Worm (Caenorhabditis elegans) whole organism, L1 larva: ENCODE results near the gene hum-2.

Experiments
- F16B12.6 ChIP-seq: fragments of 150-350 bp; optimal IDR thresholded peaks from 2 replicates; lab custom pipeline; 2014; ENCODE audit warnings: missing biosample characterization, missing genetic modification characterization
- aha-1 ChIP-seq: fragments of 150-350 bp; optimal IDR thresholded peaks from 2 replicates; lab custom pipeline; 2014; ENCODE audit warnings: missing biosample characterization, missing genetic modification characterization
- blmp-1 ChIP-seq: fragments of 150-350 bp; optimal IDR thresholded peaks from 2 replicates; lab custom pipeline; 2014; ENCODE audit warnings: missing biosample characterization, missing genetic modification characterization
- ceh-63 ChIP-seq: fragments of 200-800 bp; sonication (Bioruptor generic); optimal IDR thresholded peaks from 2 replicates; lab custom pipeline; 2018; ENCODE audit warnings: mild to moderate bottlenecking, missing genetic modification characterization, missing compliant biosample characterization
- ceh-82 ChIP-seq, 3 experiments: fragments of 150-350 bp in 1 of 3; sonication (generic microtip) in 2 of 3; optimal IDR thresholded peaks; 2 replicates each; lab custom pipeline; 2014 to 2017; ENCODE audit warnings: missing biosample characterization in 3 of 3, missing genetic modification characterization in 3 of 3
- ceh-90 ChIP-seq: sonication (generic microtip); optimal IDR thresholded peaks from 2 replicates; lab custom pipeline; 2016; ENCODE audit warnings: missing genetic modification characterization, missing compliant biosample characterization
- dpl-1 ChIP-seq, 3 experiments: fragments of 150-350 bp in 2 of 3; sonication (generic microtip) in 1 of 3; optimal IDR thresholded peaks; 2 replicates each; lab custom pipeline; 2014 to 2017; ENCODE audit warnings: missing biosample characterization in 3 of 3, missing genetic modification characterization in 3 of 3, missing genetic modification reagents in 3 of 3
- efl-1 ChIP-seq, 4 experiments: fragments of 150-350 bp; optimal IDR thresholded peaks in 3 of 4; peaks in 1 of 4; 1 replicate in 1 of 4; 2 replicates in 3 of 4; lab custom pipeline; 2014; ENCODE audit warnings: missing biosample characterization in 2 of 4, missing genetic modification characterization in 2 of 4, missing genetic modification reagents in 2 of 4
- elt-3 ChIP-seq, 6 experiments: fragments of 150-350 bp in 1 of 6; sonication (generic microtip); optimal IDR thresholded peaks; 2 replicates each; lab custom pipeline; 2017 to 2018; ENCODE audit warnings: missing biosample characterization in 6 of 6, missing genetic modification characterization in 6 of 6, inconsistent platforms in 1 of 6
- fkh-10 ChIP-seq: sonication (generic microtip); optimal IDR thresholded peaks from 2 replicates; lab custom pipeline; 2017; ENCODE audit warnings: missing biosample characterization, missing genetic modification reagents, missing genetic modification characterization
- fkh-4 ChIP-seq: sonication (generic microtip); optimal IDR thresholded peaks from 2 replicates; lab custom pipeline; 2016; ENCODE audit warnings: missing compliant biosample characterization, missing genetic modification characterization, borderline replicate concordance
- fkh-8 ChIP-seq: sonication (generic microtip); optimal IDR thresholded peaks from 2 replicates; lab custom pipeline; 2016; ENCODE audit warnings: mild to moderate bottlenecking, missing genetic modification characterization, missing compliant biosample characterization
- hlh-17 ChIP-seq: fragments of 200-800 bp; sonication (Bioruptor generic); optimal IDR thresholded peaks from 2 replicates; lab custom pipeline; 2018; ENCODE audit warnings: missing genetic modification characterization, mild to moderate bottlenecking, missing compliant biosample characterization, moderate library complexity, borderline replicate concordance
- irx-1 ChIP-seq: sonication (generic microtip); optimal IDR thresholded peaks from 2 replicates; lab custom pipeline; 2016; ENCODE audit warnings: missing genetic modification characterization, missing compliant biosample characterization
- lin-13 ChIP-seq: fragments of 150-350 bp; optimal IDR thresholded peaks from 2 replicates; lab custom pipeline; 2014; ENCODE audit warnings: missing biosample characterization, missing genetic modification reagents, missing genetic modification characterization
- lin-14 ChIP-seq: fragments of 200-800 bp; sonication (Bioruptor generic); optimal IDR thresholded peaks from 2 replicates; lab custom pipeline; 2018; ENCODE audit warnings: mild to moderate bottlenecking, missing genetic modification characterization, moderate library complexity, missing compliant biosample characterization
- lin-15B ChIP-seq: fragments of 150-350 bp; sonication (generic microtip); optimal IDR thresholded peaks from 3 replicates; lab custom pipeline; 2014; ENCODE audit warnings: missing biosample characterization, missing genetic modification characterization
- lin-35 ChIP-seq, 2 experiments: fragments of 150-350 bp; optimal IDR thresholded peaks; 2 replicates each; lab custom pipeline; 2014; ENCODE audit warnings: missing biosample characterization in 2 of 2, missing genetic modification characterization in 2 of 2, missing genetic modification reagents in 2 of 2
- lir-3 ChIP-seq: sonication (generic microtip); optimal IDR thresholded peaks from 2 replicates; lab custom pipeline; 2016; ENCODE audit warnings: mild to moderate bottlenecking, missing genetic modification characterization, moderate library complexity, missing compliant biosample characterization; ENCODE audit not compliant: poor library complexity
- lsy-2 ChIP-seq, 2 experiments: fragments of 150-350 bp; optimal IDR thresholded peaks; 2 replicates each; lab custom pipeline; 2014; ENCODE audit warnings: missing biosample characterization in 2 of 2, missing genetic modification characterization in 2 of 2
- mdl-1 ChIP-seq, 2 experiments: fragments of 150-350 bp; optimal IDR thresholded peaks; 2 replicates each; lab custom pipeline; 2014 to 2017; ENCODE audit warnings: missing biosample characterization in 2 of 2, missing genetic modification characterization in 2 of 2, inconsistent platforms in 1 of 2
- mep-1 ChIP-seq: fragments of 150-350 bp; optimal IDR thresholded peaks from 2 replicates; lab custom pipeline; 2014; ENCODE audit warnings: missing biosample characterization, missing genetic modification characterization
- nhr-20 ChIP-seq: sonication (generic microtip); optimal IDR thresholded peaks from 2 replicates; lab custom pipeline; 2016; ENCODE audit warnings: mild to moderate bottlenecking, missing genetic modification characterization, missing compliant biosample characterization
- nhr-47 ChIP-seq: sonication (generic microtip); optimal IDR thresholded peaks from 2 replicates; lab custom pipeline; 2016; ENCODE audit warnings: mild to moderate bottlenecking, missing genetic modification characterization, moderate library complexity, missing compliant biosample characterization
- nhr-71 ChIP-seq: sonication (generic microtip); optimal IDR thresholded peaks from 2 replicates; lab custom pipeline; 2016; ENCODE audit warnings: mild to moderate bottlenecking, missing genetic modification characterization, moderate library complexity, missing compliant biosample characterization
- nhr-77 ChIP-seq: fragments of 150-350 bp; optimal IDR thresholded peaks from 2 replicates; lab custom pipeline; 2014; ENCODE audit warnings: missing biosample characterization, missing genetic modification characterization
- pag-3 ChIP-seq: sonication (generic microtip); optimal IDR thresholded peaks from 2 replicates; lab custom pipeline; 2017; ENCODE audit warnings: missing genetic modification characterization, mild to moderate bottlenecking, missing compliant biosample characterization, antibody characterized with exemption, borderline replicate concordance; ENCODE audit not compliant: insufficient read depth
- rnt-1 ChIP-seq: sonication (generic microtip); optimal IDR thresholded peaks from 2 replicates; lab custom pipeline; 2016; ENCODE audit warnings: mild to moderate bottlenecking, missing genetic modification characterization, moderate library complexity, missing compliant biosample characterization
- skn-1 ChIP-seq: fragments of 150-350 bp; optimal IDR thresholded peaks from 2 replicates; lab custom pipeline; 2014; ENCODE audit warnings: missing biosample characterization, missing genetic modification characterization
- snu-23 ChIP-seq: sonication (generic microtip); optimal IDR thresholded peaks from 2 replicates; lab custom pipeline; 2016; ENCODE audit warnings: missing genetic modification characterization, missing compliant biosample characterization
- swsn-7 ChIP-seq: sonication (generic microtip); optimal IDR thresholded peaks from 2 replicates; lab custom pipeline; 2016; ENCODE audit warnings: missing genetic modification characterization, missing compliant biosample characterization
- tbx-2 ChIP-seq: sonication (generic microtip); optimal IDR thresholded peaks from 2 replicates; lab custom pipeline; 2016; ENCODE audit warnings: missing genetic modification characterization, missing compliant biosample characterization
- unc-30 ChIP-seq: sonication (generic microtip); optimal IDR thresholded peaks from 2 replicates; lab custom pipeline; 2017; ENCODE audit warnings: missing biosample characterization, missing genetic modification characterization
- xbp-1 ChIP-seq: sonication (generic microtip); optimal IDR thresholded peaks from 2 replicates; lab custom pipeline; 2016; ENCODE audit warnings: missing genetic modification characterization, missing compliant biosample characterization

The hum-2 gene

DNA sequence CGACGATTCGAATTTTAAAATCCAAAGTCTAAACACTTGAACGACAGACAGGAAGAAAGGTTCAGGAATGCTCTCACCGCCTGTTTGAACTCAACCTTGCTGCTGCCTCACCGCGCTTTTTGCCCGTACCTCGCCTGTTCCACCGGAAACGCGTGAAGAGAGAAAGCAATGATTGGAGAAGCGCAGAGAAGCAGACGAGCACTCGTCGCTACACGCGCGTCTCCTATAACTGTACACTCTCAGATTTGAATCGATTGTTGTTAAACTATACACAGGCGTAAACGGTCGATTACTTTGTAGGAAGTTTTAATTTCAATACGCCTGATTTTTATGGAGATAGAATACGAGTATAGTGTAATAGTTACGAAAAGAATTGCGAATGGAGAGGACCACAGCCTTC lies 38.5 kb downstream of the hum-2 start:
- TF ChIP-seq nhr-77 (tag; lab: Kevin White, UChicago) (peak; percentile 25), mdl-1 (tag; optimal IDR thresholded peaks at IDR 0.05; lab: Kevin White, UChicago) (peak in 1 of 2 experiments; percentile 57), mep-1 (peak; percentile 13), rnt-1 (tag; lab: Kevin White, UChicago) (peak; percentile 31), lin-13 (GFP tag; lab: Kevin White, UChicago) (no peak), ceh-90 (tag; lab: Kevin White, UChicago) (no peak), lin-14 (GFP tag; lab: Kevin White, UChicago) (peak; percentile 75), dpl-1 (GFP tag; optimal IDR thresholded peaks at IDR 0.05; lab: Kevin White, UChicago) (peak in 1 of 3 experiments; percentile 1), fkh-4 (tag; lab: Kevin White, UChicago) (no peak), ceh-82 (tag; optimal IDR thresholded peaks at IDR 0.05; lab: Kevin White, UChicago) (peak in 1 of 3 experiments; percentile 31), elt-3 (tag; optimal IDR thresholded peaks at IDR 0.05; lab: Kevin White, UChicago) (peak in 1 of 6 experiments; percentile 26), nhr-20 (tag; lab: Kevin White, UChicago) (peak; percentile 44), snu-23 (peak; percentile 32), lin-35 (GFP tag; optimal IDR thresholded peaks at IDR 0.05; lab: Kevin White, UChicago) (peak in 1 of 2 experiments; percentile 59), F16B12.6 (tag; lab: Kevin White, UChicago) (peak; percentile 45), swsn-7 (tag; lab: Kevin White, UChicago) (peak; percentile 16), lsy-2 (tag; optimal IDR thresholded peaks at IDR 0.05; lab: Kevin White, UChicago) (peak in 1 of 2 experiments; percentile 20), nhr-71 (tag; lab: Kevin White, UChicago) (peak; percentile 18), tbx-2 (tag; lab: Kevin White, UChicago) (no peak), blmp-1 (tag; lab: Kevin White, UChicago) (peak; percentile 42), lir-3 (tag; lab: Kevin White, UChicago) (no peak), hlh-17 (GFP tag; lab: Kevin White, UChicago) (no peak), xbp-1 (tag; lab: Kevin White, UChicago) (peak; percentile 3), efl-1 (optimal IDR thresholded peaks at IDR 0.05; lab: Kevin White, UChicago) (peak in 1 of 2 experiments; percentile 17), efl-1 (GFP tag; optimal IDR thresholded peaks at IDR 0.05 in 1 of 2; lab: Kevin White, UChicago) (peak in 1 of 2 experiments; percentile 75)
- TF ChIP-seq, all 84 proteins: peak for 18

DNA sequence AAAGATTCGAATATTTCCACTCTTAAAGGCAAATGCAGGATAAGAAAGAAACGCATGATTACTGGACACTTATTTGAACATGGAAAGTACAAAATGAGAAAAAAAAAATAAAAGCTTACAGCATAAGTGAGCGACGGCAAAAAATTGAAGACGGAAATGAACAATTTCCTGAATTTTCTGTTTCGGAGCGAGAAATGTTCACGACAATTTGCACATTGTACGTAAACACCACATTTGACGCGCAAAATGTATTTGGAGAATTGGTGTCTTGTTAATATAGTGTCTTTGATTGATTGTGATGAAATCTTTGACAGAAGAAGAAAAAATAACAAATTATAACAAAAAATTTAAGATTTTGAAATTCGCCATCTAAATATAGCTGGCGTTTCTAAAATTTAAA lies 39.6 kb downstream of the hum-2 start, which contains the start of gene F36D4.5:
Gene F36D4.5, minus strand, starts transcription at position 225 of the 400 bp plus-strand sequence.
- TF ChIP-seq lsy-2 (tag; optimal IDR thresholded peaks at IDR 0.05; lab: Kevin White, UChicago): peak; percentile 42 to 57
- TF ChIP-seq dpl-1 (GFP tag; optimal IDR thresholded peaks at IDR 0.05; lab: Kevin White, UChicago): peak; percentile 13 to 60 (median 26)
- peak; percentile 48 to 52 for TF ChIP-seq lin-35 (GFP tag; optimal IDR thresholded peaks at IDR 0.05; lab: Kevin White, UChicago)
- no peak for TF ChIP-seq lin-15B
- TF ChIP-seq snu-23: peak; percentile 47
- TF ChIP-seq lin-13 (GFP tag; lab: Kevin White, UChicago): peak; percentile 1
- no peak for TF ChIP-seq rnt-1 (tag; lab: Kevin White, UChicago)
- TF ChIP-seq aha-1 (tag; lab: Kevin White, UChicago): no peak
- no peak for TF ChIP-seq unc-30 (tag; lab: Kevin White, UChicago)
- peak; percentile 54 for TF ChIP-seq fkh-10 (GFP tag; lab: Kevin White, UChicago)
- peak in 1 of 2 experiments; percentile 14 for TF ChIP-seq mdl-1 (tag; optimal IDR thresholded peaks at IDR 0.05; lab: Kevin White, UChicago)
- peak; percentile 38 for TF ChIP-seq nhr-47 (tag; lab: Kevin White, UChicago)
- peak; percentile 25 for TF ChIP-seq irx-1
- TF ChIP-seq efl-1 (optimal IDR thresholded peaks at IDR 0.05; lab: Kevin White, UChicago): peak; percentile 16 to 50
- TF ChIP-seq efl-1 (GFP tag; optimal IDR thresholded peaks at IDR 0.05 in 1 of 2; lab: Kevin White, UChicago): peak; percentile 31 to 76
- peak; percentile 45 for TF ChIP-seq swsn-7 (tag; lab: Kevin White, UChicago)
- TF ChIP-seq blmp-1 (tag; lab: Kevin White, UChicago): peak; percentile 39
- TF ChIP-seq tbx-2 (tag; lab: Kevin White, UChicago): peak; percentile 41
- no peak for TF ChIP-seq ceh-63 (GFP tag; lab: Kevin White, UChicago)
- TF ChIP-seq F16B12.6 (tag; lab: Kevin White, UChicago): peak; percentile 85
- peak; percentile 0 for TF ChIP-seq skn-1
- peak in 1 of 3 experiments; percentile 14 for TF ChIP-seq ceh-82 (tag; optimal IDR thresholded peaks at IDR 0.05; lab: Kevin White, UChicago)
- TF ChIP-seq fkh-8 (tag; lab: Kevin White, UChicago): peak; percentile 9
- peak; percentile 73 for TF ChIP-seq lin-14 (GFP tag; lab: Kevin White, UChicago)
- no peak for TF ChIP-seq pag-3 (tag; lab: Kevin White, UChicago)
- TF ChIP-seq mep-1: peak; percentile 76
- TF ChIP-seq xbp-1 (tag; lab: Kevin White, UChicago): peak; percentile 27
- peak; percentile 50 for TF ChIP-seq nhr-71 (tag; lab: Kevin White, UChicago)
